Worm (Caenorhabditis elegans) whole organism, young adult: ENCODE results near the gene srab-7.

ENCODE experiments used
- B0035.1 ChIP-seq: sonication (generic microtip); optimal IDR thresholded peaks from 2 replicates; lab custom pipeline; 2016; ENCODE audit warnings: missing genetic modification characterization, mild to moderate bottlenecking, missing compliant biosample characterization, missing genotype, missing genetic modification reagents
- F57A8.1 ChIP-seq: fragments of 200-800 bp; sonication (Bioruptor generic); optimal IDR thresholded peaks from 2 replicates; lab custom pipeline; 2018; ENCODE audit warnings: mild to moderate bottlenecking, missing genetic modification characterization, moderate library complexity, missing compliant biosample characterization
- T07F8.4 ChIP-seq: sonication (generic microtip); optimal IDR thresholded peaks from 2 replicates; lab custom pipeline; 2016; ENCODE audit warnings: mild to moderate bottlenecking, missing genetic modification characterization, moderate library complexity, missing compliant biosample characterization
- akir-1 ChIP-seq: fragments of 200-800 bp; sonication (Bioruptor generic); optimal IDR thresholded peaks from 2 replicates; lab custom pipeline; 2018; ENCODE audit warnings: mild to moderate bottlenecking, missing genetic modification characterization, moderate library complexity, missing compliant biosample characterization
- ama-1 ChIP-seq, 3 experiments: fragments of 150-350 bp in 1 of 3; sonication (generic microtip) in 2 of 3; optimal IDR thresholded peaks; 2 replicates each; lab custom pipeline; 2014 to 2018; ENCODE audit warnings: missing biosample characterization in 2 of 3, missing genetic modification characterization in 2 of 3, missing genetic modification reagents in 2 of 3
- dpff-1 ChIP-seq: sonication (generic microtip); optimal IDR thresholded peaks from 2 replicates; lab custom pipeline; 2017; ENCODE audit warnings: mild to moderate bottlenecking, missing genetic modification characterization, missing compliant biosample characterization
- efl-1 ChIP-seq: fragments of 150-350 bp; optimal IDR thresholded peaks from 2 replicates; lab custom pipeline; 2014; ENCODE audit warnings: missing biosample characterization, missing genetic modification reagents, missing genetic modification characterization
- hrde-1 ChIP-seq: sonication (generic microtip); optimal IDR thresholded peaks from 2 replicates; lab custom pipeline; 2016; ENCODE audit warnings: missing genetic modification characterization, mild to moderate bottlenecking, missing compliant biosample characterization, moderate library complexity, missing genotype, missing genetic modification reagents, borderline replicate concordance
- let-526 ChIP-seq: fragments of 200-800 bp; sonication (Bioruptor generic); IDR thresholded peaks from 2 replicates; pipeline ENCODE4 v1.3.6; 2022; ENCODE audit warnings: missing genetic modification reagents, missing genetic modification characterization, missing compliant biosample characterization
- madf-6 ChIP-seq: fragments of 200-800 bp; sonication (Bioruptor generic); IDR thresholded peaks from 2 replicates; pipeline ENCODE4 v1.3.6; 2022; ENCODE audit warnings: missing genetic modification reagents, missing genetic modification characterization, missing compliant biosample characterization
- repo-1 ChIP-seq: sonication (generic microtip); optimal IDR thresholded peaks from 2 replicates; lab custom pipeline; 2017; ENCODE audit warnings: mild to moderate bottlenecking, missing genetic modification characterization, missing compliant biosample characterization
- snpc-4 ChIP-seq, 5 experiments: fragments of 150-350 bp in 1 of 5; sonication (generic microtip) in 4 of 5; optimal IDR thresholded peaks; 2 replicates each; lab custom pipeline; 2014 to 2018; ENCODE audit warnings: missing genetic modification characterization in 5 of 5, missing biosample characterization in 3 of 5, antibody characterized with exemption in 2 of 5, mild to moderate bottlenecking in 2 of 5, missing compliant biosample characterization in 2 of 5, missing genotype in 2 of 5, moderate library complexity in 2 of 5, missing genetic modification reagents in 1 of 5
- unc-62 ChIP-seq: fragments of 150-350 bp; optimal IDR thresholded peaks from 2 replicates; lab custom pipeline; 2014; ENCODE audit warnings: missing biosample characterization, missing genetic modification reagents, missing genetic modification characterization
- ztf-22 ChIP-seq: fragments of 200-800 bp; sonication (Bioruptor generic); optimal IDR thresholded peaks from 2 replicates; lab custom pipeline; 2018; ENCODE audit warnings: mild to moderate bottlenecking, missing genetic modification characterization, moderate library complexity, missing compliant biosample characterization

ce11 chrV:3133293-3133755, 21.6 kb downstream of the srab-7 start, which contains the start of gene F02C9.2:
- TF ChIP-seq ama-1 (optimal IDR thresholded peaks at IDR 0.05; lab: Kevin White, UChicago) (no peak), ama-1 (GFP tag; optimal IDR thresholded peaks at IDR 0.05; lab: Kevin White, UChicago) (no peak), ztf-22 (no peak), madf-6 (GFP tag; lab: Robert Waterston, UW) (no peak), hrde-1 (tag; lab: Kevin White, UChicago) (no peak), dpff-1 (tag; lab: Kevin White, UChicago) (no peak), unc-62 (GFP tag; lab: Kevin White, UChicago) (no peak), let-526 (no peak), efl-1 (GFP tag; lab: Kevin White, UChicago) (no peak), T07F8.4 (no peak), akir-1 (GFP tag; lab: Kevin White, UChicago) (no peak), snpc-4 (GFP tag; optimal IDR thresholded peaks at IDR 0.05; lab: Kevin White, UChicago) (no peak), snpc-4 (tag; optimal IDR thresholded peaks at IDR 0.05; lab: Kevin White, UChicago) (no peak), B0035.1 (tag; lab: Kevin White, UChicago) (no peak), F57A8.1 (GFP tag; lab: Kevin White, UChicago) (no peak), repo-1 (no peak)
